Fruit fly (Drosophila melanogaster): ENCODE data around the gene CG32445.

CG32445 gene

DNA sequence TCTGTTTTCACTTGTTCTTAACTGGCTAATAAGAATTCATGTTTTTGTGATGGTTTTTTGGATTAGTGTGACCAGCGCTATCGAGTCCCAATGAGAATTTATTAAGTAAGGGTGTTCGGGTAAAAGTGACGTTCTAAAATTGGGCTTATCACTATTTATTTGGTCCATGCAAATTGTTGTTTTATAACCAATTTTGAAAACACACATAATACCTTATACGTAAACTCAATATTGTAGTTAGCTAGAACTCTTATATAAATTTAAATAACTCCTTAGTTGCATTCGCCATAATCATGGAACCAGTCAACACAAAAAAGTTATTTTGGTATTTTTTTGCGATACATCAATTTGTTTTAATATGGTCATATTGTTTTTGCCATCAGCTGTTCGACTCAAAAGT is 40.5 kb downstream of the CG32445 start, which contains the start of the genes Als2 and CG11248 (continued):
- 0 out of 2 replicates have a peak, but pooled peaks have one; percentile 52 for TF ChIP-seq CG5953 (GFP tag; IDR thresholded peaks at IDR 0.05)
- TF ChIP-seq Oli (tag; optimal IDR thresholded peaks at IDR 0.05), result peak; percentile 69
- peak; percentile 70 for TF ChIP-seq fd3F (GFP tag; optimal IDR thresholded peaks at IDR 0.05)
- peak; percentile 66 for TF ChIP-seq tgo (GFP tag; IDR thresholded peaks at IDR 0.05)
- TF ChIP-seq Hand (GFP tag; optimal IDR thresholded peaks at IDR 0.05), result no peak
- peak; percentile 86 for TF ChIP-seq CG2712 (tag; optimal IDR thresholded peaks at IDR 0.05)
- no peak for TF ChIP-seq ham (GFP tag; IDR thresholded peaks at IDR 0.05)
- 0 out of 2 replicates have a peak, but pooled peaks have one; percentile 18 for TF ChIP-seq Awh (GFP tag; IDR thresholded peaks at IDR 0.05)
- peak; percentile 21 for TF ChIP-seq CG12236 (GFP tag; optimal IDR thresholded peaks at IDR 0.05)
- no peak for TF ChIP-seq CG15269 (tag; optimal IDR thresholded peaks at IDR 0.05)
- no peak for TF ChIP-seq CG4282 (GFP tag; optimal IDR thresholded peaks at IDR 0.05)
- no peak for TF ChIP-seq CG6254 (GFP tag; optimal IDR thresholded peaks at IDR 0.05)
- peak; percentile 32; the same call in 1 of the 2 replicates for TF ChIP-seq E2f2 (GFP tag; IDR thresholded peaks at IDR 0.05)
- peak; percentile 77 for TF ChIP-seq CHES-1-like (GFP tag; optimal IDR thresholded peaks at IDR 0.05)
- peak; percentile 60 for TF ChIP-seq CG17385 (GFP tag; optimal IDR thresholded peaks at IDR 0.05)
- TF ChIP-seq btn (GFP tag; optimal IDR thresholded peaks at IDR 0.05), result no peak
- TF ChIP-seq CG16813 (GFP tag; IDR thresholded peaks at IDR 0.05; ENCODE audit: partially characterized antibody), result no peak
- TF ChIP-seq cg (GFP tag; optimal IDR thresholded peaks at IDR 0.05), result no peak
- TF ChIP-seq cato (GFP tag; optimal IDR thresholded peaks at IDR 0.05; ENCODE audit: borderline replicate concordance), result peak; percentile 37
- no peak for TF ChIP-seq mld (GFP tag; IDR thresholded peaks at IDR 0.05; ENCODE audit: partially characterized antibody)
- TF ChIP-seq fd102C (GFP tag; optimal IDR thresholded peaks at IDR 0.05), result no peak
- peak; percentile 20 for TF ChIP-seq NK7.1 (GFP tag; optimal IDR thresholded peaks at IDR 0.05)
- TF ChIP-seq CG10321 (GFP tag; IDR thresholded peaks at IDR 0.05), result no peak
- peak; percentile 52 for TF ChIP-seq Usf (GFP tag; optimal IDR thresholded peaks at IDR 0.05)
- no peak for TF ChIP-seq exex (tag; optimal IDR thresholded peaks at IDR 0.05)
- peak; percentile 65 for TF ChIP-seq CG8944 (GFP tag; optimal IDR thresholded peaks at IDR 0.05)
- TF ChIP-seq stc (GFP tag; IDR thresholded peaks at IDR 0.05), result 0 out of 2 replicates have a peak, but pooled peaks have one; percentile 22
- no peak for TF ChIP-seq HHEX (GFP tag; optimal IDR thresholded peaks at IDR 0.05)
- TF ChIP-seq schlank (tag; optimal IDR thresholded peaks at IDR 0.05), result no peak
- TF ChIP-seq CG11695 (GFP tag; IDR thresholded peaks at IDR 0.05), result no peak; the same call in 2 of the 3 replicates
- no peak for TF ChIP-seq Dp (GFP tag; optimal IDR thresholded peaks at IDR 0.05)
- TF ChIP-seq NfI (GFP tag; optimal IDR thresholded peaks at IDR 0.05), result peak; percentile 66
- no peak for TF ChIP-seq CG7987 (GFP tag; optimal IDR thresholded peaks at IDR 0.05)
- TF ChIP-seq CG11696 (GFP tag; IDR thresholded peaks at IDR 0.05), result no peak
- no peak for TF ChIP-seq sna (GFP tag; IDR thresholded peaks at IDR 0.05; ENCODE audit: partially characterized antibody)
- TF ChIP-seq esg (GFP tag; conservative IDR thresholded peaks at IDR 0.05), result peak; percentile 62
- peak; percentile 90 for TF ChIP-seq phol (tag; optimal IDR thresholded peaks at IDR 0.05)
- peak; percentile 27 for TF ChIP-seq CG6654 (GFP tag; optimal IDR thresholded peaks at IDR 0.05)
- TF ChIP-seq D19A (tag; optimal IDR thresholded peaks at IDR 0.05), result no peak
- TF ChIP-seq CG11723 (GFP tag; optimal IDR thresholded peaks at IDR 0.05), result peak; percentile 27
- peak; percentile 47 for TF ChIP-seq luna (GFP tag; optimal IDR thresholded peaks at IDR 0.05)
- no peak for TF ChIP-seq Stat92E (GFP tag; optimal IDR thresholded peaks at IDR 0.05)
- peak; percentile 12 for TF ChIP-seq crc (GFP tag; optimal IDR thresholded peaks at IDR 0.05)
- TF ChIP-seq CG3726 (GFP tag; IDR thresholded peaks at IDR 0.05), result peak; percentile 70; the same call in 2 of the 3 replicates
- peak; percentile 63 for TF ChIP-seq E2f1 (GFP tag; IDR thresholded peaks at IDR 0.05)
- TF ChIP-seq Myb (GFP tag; optimal IDR thresholded peaks at IDR 0.05), result peak; percentile 4
- TF ChIP-seq CG4854 (GFP tag; optimal IDR thresholded peaks at IDR 0.05), result no peak
- peak in 1 of 2 experiments; percentile 29 for TF ChIP-seq tll (GFP tag; optimal IDR thresholded peaks at IDR 0.05)
- TF ChIP-seq Spps (tag; optimal IDR thresholded peaks at IDR 0.05), result peak; percentile 53
- no peak for TF ChIP-seq Poxn (GFP tag; IDR thresholded peaks at IDR 0.05)
